Fruit fly (Drosophila melanogaster) whole organism, embryonic: Measurements from ENCODE around the gene RpS2.
A peak's percentile ranks its signal among the peaks of the same experiment; 100 is the strongest.

Experiments
- Atf6 ChIP-seq: fragments of 200-800 bp; sonication (Bioruptor generic); IDR thresholded peaks from 2 replicates; pipeline ENCODE4 v1.3.6; 2022; ENCODE audit warnings: missing biosample characterization, missing genetic modification characterization
- B-H2 ChIP-seq: fragments of 200-800 bp; sonication (Bioruptor generic); optimal IDR thresholded peaks from 2 replicates; lab custom pipeline; 2018; ENCODE audit warnings: missing biosample characterization, mild to moderate bottlenecking, missing genetic modification characterization
- Blimp-1 ChIP-seq: fragments of 200-800 bp; sonication (Bioruptor generic); optimal IDR thresholded peaks from 3 replicates; lab custom pipeline; 2018; ENCODE audit warnings: missing biosample characterization, missing genetic modification characterization, mild to moderate bottlenecking, moderate library complexity, missing genetic modification reagents
- CG10654 ChIP-seq: fragments of 200-800 bp; sonication (Bioruptor generic); optimal IDR thresholded peaks from 2 replicates; lab custom pipeline; 2016; ENCODE audit warnings: missing biosample characterization, missing genetic modification characterization
- CG12071 ChIP-seq: fragments of 200-800 bp; sonication (Bioruptor generic); optimal IDR thresholded peaks from 3 replicates; lab custom pipeline; 2018; ENCODE audit warnings: missing biosample characterization, mild to moderate bottlenecking, missing genetic modification characterization
- CG12236 ChIP-seq: fragments of 200-800 bp; sonication (Bioruptor generic); optimal IDR thresholded peaks from 2 replicates; lab custom pipeline; 2016; ENCODE audit warnings: missing biosample characterization, missing genetic modification characterization
- CG12769 ChIP-seq: fragments of 200-800 bp; sonication (Bioruptor generic); optimal IDR thresholded peaks from 2 replicates; lab custom pipeline; 2019; ENCODE audit warnings: missing biosample characterization, mild to moderate bottlenecking, missing genetic modification characterization, moderate library complexity
- CG13775 ChIP-seq: fragments of 200-800 bp; sonication (Bioruptor generic); optimal IDR thresholded peaks from 3 replicates; lab custom pipeline; 2017; ENCODE audit warnings: missing biosample characterization, mild to moderate bottlenecking, missing genetic modification characterization
- CG14014 ChIP-seq: fragments of 200-800 bp; sonication (Bioruptor generic); IDR thresholded peaks from 2 replicates; pipeline ENCODE4 v1.3.6; 2022; ENCODE audit warnings: missing biosample characterization, missing genetic modification characterization
- CG14860 ChIP-seq: fragments of 200-800 bp; sonication (Bioruptor generic); IDR thresholded peaks from 3 replicates; pipeline ENCODE4 v1.3.6; 2022; ENCODE audit warnings: missing biosample characterization, missing genetic modification characterization; ENCODE audit not compliant: partially characterized antibody
- CG17328 ChIP-seq: fragments of 200-800 bp; sonication (Bioruptor generic); IDR thresholded peaks from 2 replicates; pipeline ENCODE4 v1.3.6; 2022; ENCODE audit warnings: missing biosample characterization, missing genetic modification characterization
- CG2116 ChIP-seq: fragments of 200-800 bp; sonication (Bioruptor generic); optimal IDR thresholded peaks from 3 replicates; lab custom pipeline; 2018; ENCODE audit warnings: missing biosample characterization, mild to moderate bottlenecking, missing genetic modification characterization
- CG2129 ChIP-seq: fragments of 200-800 bp; sonication (Bioruptor generic); IDR thresholded peaks from 2 replicates; pipeline ENCODE4 v1.3.6; 2022; ENCODE audit warnings: missing biosample characterization, missing genetic modification characterization; ENCODE audit not compliant: partially characterized antibody
- CG2199 ChIP-seq: fragments of 200-800 bp; sonication (Bioruptor generic); IDR thresholded peaks from 3 replicates; pipeline ENCODE4 v1.3.6; 2022; ENCODE audit warnings: missing biosample characterization, missing genetic modification characterization
- CG30020 ChIP-seq: fragments of 200-800 bp; optimal IDR thresholded peaks from 2 replicates; lab custom pipeline; 2019; ENCODE audit warnings: missing biosample characterization, mild to moderate bottlenecking, missing genetic modification characterization, moderate library complexity
- CG34422 ChIP-seq: fragments of 200-800 bp; sonication (Bioruptor generic); IDR thresholded peaks from 3 replicates; pipeline ENCODE4 v1.3.6; 2022; ENCODE audit warnings: missing biosample characterization, missing genetic modification characterization
- CG4617 ChIP-seq: fragments of 200-800 bp; sonication (Bioruptor generic); optimal IDR thresholded peaks from 3 replicates; lab custom pipeline; 2016; ENCODE audit warnings: missing biosample characterization, missing genetic modification characterization, borderline replicate concordance
- CG6689 ChIP-seq: fragments of 200-800 bp; sonication (Bioruptor generic); IDR thresholded peaks from 2 replicates; pipeline ENCODE4 v1.3.6; 2022; ENCODE audit warnings: missing biosample characterization, missing genetic modification characterization
- CG6813 ChIP-seq: fragments of 200-800 bp; sonication (Bioruptor generic); optimal IDR thresholded peaks from 2 replicates; lab custom pipeline; 2017; ENCODE audit warnings: missing biosample characterization, missing genetic modification characterization, mild to moderate bottlenecking, moderate library complexity, missing genetic modification reagents
- CG7786 ChIP-seq: fragments of 200-800 bp; sonication (Bioruptor generic); optimal IDR thresholded peaks from 2 replicates; lab custom pipeline; 2016; ENCODE audit warnings: missing biosample characterization, missing genetic modification characterization
- CHES-1-like ChIP-seq: fragments of 200-800 bp; sonication (Bioruptor generic); optimal IDR thresholded peaks from 2 replicates; lab custom pipeline; 2016; ENCODE audit warnings: missing biosample characterization, missing genetic modification characterization
- D ChIP-seq, 2 experiments: fragments of 200-800 bp in 1 of 2; fragments of >200 bp in 1 of 2; sonication (Bioruptor generic) in 1 of 2; optimal IDR thresholded peaks; 2 replicates in 1 of 2; 3 replicates in 1 of 2; lab custom pipeline; 2017; ENCODE audit warnings: mild to moderate bottlenecking in 1 of 2, missing biosample characterization in 1 of 2, missing genetic modification characterization in 1 of 2, missing genetic modification reagents in 1 of 2
- D19B ChIP-seq: fragments of 200-800 bp; sonication (Bioruptor generic); optimal IDR thresholded peaks from 2 replicates; lab custom pipeline; 2017; ENCODE audit warnings: missing biosample characterization, mild to moderate bottlenecking, missing genetic modification characterization
- Dek ChIP-seq: fragments of 200-800 bp; sonication (Bioruptor generic); optimal IDR thresholded peaks from 3 replicates; lab custom pipeline; 2019; ENCODE audit warnings: missing biosample characterization, mild to moderate bottlenecking, missing genetic modification characterization, moderate library complexity
- Doc2 ChIP-seq: fragments of 200-800 bp; sonication (Bioruptor generic); IDR thresholded peaks from 2 replicates; pipeline ENCODE4 v1.3.6; 2022; ENCODE audit warnings: missing biosample characterization, missing genetic modification characterization
- E2f1 ChIP-seq: fragments of 200-800 bp; sonication (Bioruptor generic); IDR thresholded peaks from 2 replicates; pipeline ENCODE4 v1.3.6; 2022; ENCODE audit warnings: missing biosample characterization, missing genetic modification characterization
- ERR ChIP-seq: fragments of 200-800 bp; sonication (Bioruptor generic); optimal IDR thresholded peaks from 2 replicates; lab custom pipeline; 2016; ENCODE audit warnings: missing biosample characterization, missing genetic modification characterization
- Elba2 ChIP-seq: fragments of 200-800 bp; sonication (Bioruptor generic); optimal IDR thresholded peaks from 3 replicates; lab custom pipeline; 2016; ENCODE audit warnings: missing biosample characterization, missing genetic modification characterization
- GATAe ChIP-seq: fragments of 200-800 bp; sonication (Bioruptor generic); conservative IDR thresholded peaks from 2 replicates; pipeline ENCODE4 v1.3.6; 2022; ENCODE audit warnings: missing biosample characterization, missing genetic modification characterization
- Gug ChIP-seq: fragments of 200-800 bp; sonication (Bioruptor generic); IDR thresholded peaks from 4 replicates; pipeline ENCODE4 v1.3.6; 2022; ENCODE audit warnings: missing biosample characterization, missing genetic modification characterization
- HLH4C ChIP-seq: fragments of 200-800 bp; sonication (Bioruptor generic); IDR thresholded peaks from 3 replicates; pipeline ENCODE4 v1.3.6; 2022; ENCODE audit warnings: missing biosample characterization, missing genetic modification characterization; ENCODE audit not compliant: partially characterized antibody
- HmgD ChIP-seq: fragments of 200-800 bp; sonication (Bioruptor generic); optimal IDR thresholded peaks from 3 replicates; lab custom pipeline; 2016; ENCODE audit warnings: missing biosample characterization, missing genetic modification characterization
- Ssrp ChIP-seq: fragments of 200-800 bp; sonication (Bioruptor generic); optimal IDR thresholded peaks from 2 replicates; lab custom pipeline; 2018; ENCODE audit warnings: missing biosample characterization, mild to moderate bottlenecking, missing genetic modification characterization, moderate library complexity
- Trl ChIP-seq, 3 experiments: fragments of >200 bp in 2 of 3; fragments of 200-800 bp in 1 of 3; sonication (Bioruptor generic) in 1 of 3; optimal IDR thresholded peaks; 2 replicates in 1 of 3; 3 replicates in 2 of 3; lab custom pipeline; 2016 to 2017; ENCODE audit warnings: missing biosample characterization in 1 of 3, missing genetic modification characterization in 1 of 3
- Vsx1 ChIP-seq: fragments of 200-800 bp; sonication (Bioruptor generic); optimal IDR thresholded peaks from 2 replicates; lab custom pipeline; 2017; ENCODE audit warnings: missing biosample characterization, mild to moderate bottlenecking, missing genetic modification characterization, missing genetic modification reagents
- amos ChIP-seq: fragments of 200-800 bp; sonication (Bioruptor generic); IDR thresholded peaks from 2 replicates; pipeline ENCODE4 v1.3.6; 2022; ENCODE audit warnings: missing biosample characterization, missing genetic modification characterization; ENCODE audit not compliant: partially characterized antibody
- ara ChIP-seq: fragments of 200-800 bp; sonication (Bioruptor generic); IDR thresholded peaks from 2 replicates; pipeline ENCODE4 v1.3.6; 2022; ENCODE audit warnings: missing biosample characterization, missing genetic modification characterization
- bab2 ChIP-seq: fragments of 200-800 bp; sonication (Bioruptor generic); optimal IDR thresholded peaks from 2 replicates; lab custom pipeline; 2016; ENCODE audit warnings: missing biosample characterization, missing genetic modification characterization
- btn ChIP-seq: fragments of 200-800 bp; sonication (Bioruptor generic); optimal IDR thresholded peaks from 2 replicates; lab custom pipeline; 2016; ENCODE audit warnings: missing biosample characterization, missing genetic modification characterization
- cg ChIP-seq: fragments of 200-800 bp; sonication (Bioruptor generic); optimal IDR thresholded peaks from 3 replicates; lab custom pipeline; 2019; ENCODE audit warnings: missing biosample characterization, mild to moderate bottlenecking, missing genetic modification characterization, moderate library complexity
- dysf ChIP-seq: fragments of 200-800 bp; sonication (Bioruptor generic); IDR thresholded peaks from 3 replicates; pipeline ENCODE4 v1.3.6; 2022; ENCODE audit warnings: missing biosample characterization, missing genetic modification characterization
- ftz-f1 ChIP-seq: fragments of 200-800 bp; sonication (Bioruptor generic); optimal IDR thresholded peaks from 2 replicates; lab custom pipeline; 2016; ENCODE audit warnings: missing biosample characterization, missing genetic modification characterization
- gfzf ChIP-seq: fragments of 200-800 bp; sonication (Bioruptor generic); optimal IDR thresholded peaks from 2 replicates; lab custom pipeline; 2016; ENCODE audit warnings: missing biosample characterization, mild to moderate bottlenecking, missing genetic modification characterization, moderate library complexity
- nau ChIP-seq: fragments of 200-800 bp; sonication (Bioruptor generic); optimal IDR thresholded peaks from 3 replicates; lab custom pipeline; 2017; ENCODE audit warnings: missing biosample characterization, mild to moderate bottlenecking, missing genetic modification characterization, missing genetic modification reagents
- nom ChIP-seq: fragments of 200-800 bp; sonication (Bioruptor generic); optimal IDR thresholded peaks from 2 replicates; lab custom pipeline; 2017; ENCODE audit warnings: missing biosample characterization, missing genetic modification characterization, mild to moderate bottlenecking, moderate library complexity, missing genetic modification reagents
- otp ChIP-seq: fragments of 200-800 bp; sonication (Bioruptor generic); IDR thresholded peaks from 3 replicates; pipeline ENCODE4, ENCODE4 v1.3.6; 2022; ENCODE audit warnings: missing biosample characterization, missing genetic modification characterization
- trh ChIP-seq: fragments of 200-800 bp; sonication (Bioruptor generic); optimal IDR thresholded peaks from 2 replicates; lab custom pipeline; 2016; ENCODE audit warnings: missing biosample characterization, missing genetic modification characterization
- tx ChIP-seq: fragments of 200-800 bp; sonication (Bioruptor generic); optimal IDR thresholded peaks from 2 replicates; lab custom pipeline; 2016; ENCODE audit warnings: missing biosample characterization, missing genetic modification characterization
- zfh2 ChIP-seq: fragments of 200-800 bp; sonication (Bioruptor generic); optimal IDR thresholded peaks from 2 replicates; lab custom pipeline; 2016; ENCODE audit warnings: missing biosample characterization, missing genetic modification characterization

RpS2 gene

dm6 chr2L:9894871-9895364, 2.4 kb downstream of the RpS2 start, which contains the start of gene Bka (continued):
- peak; percentile 0 for TF ChIP-seq ERR (GFP tag; lab: Kevin White, UChicago)
- peak; percentile 72 for TF ChIP-seq Vsx1 (GFP tag; lab: Kevin White, UChicago)
- no peak for TF ChIP-seq cg (GFP tag; lab: Kevin White, UChicago)
- no peak for TF ChIP-seq tx (GFP tag; lab: Kevin White, UChicago)
- TF ChIP-seq CG6813 (GFP tag; lab: Kevin White, UChicago): no peak
- no peak for TF ChIP-seq Elba2
- TF ChIP-seq Gug (GFP tag; lab: Robert Waterston, UW): no peak
- no peak for TF ChIP-seq Ssrp
- TF ChIP-seq D19B (GFP tag; lab: Kevin White, UChicago): no peak
- TF ChIP-seq E2f1 (GFP tag; lab: Robert Waterston, UW): no peak
- TF ChIP-seq CHES-1-like: no peak
- TF ChIP-seq D (optimal IDR thresholded peaks at IDR 0.05; lab: Kevin White, UChicago): no peak
- no peak for TF ChIP-seq D (GFP tag; optimal IDR thresholded peaks at IDR 0.05; lab: Kevin White, UChicago)
- peak; percentile 53 for TF ChIP-seq nom
- peak; percentile 95 for TF ChIP-seq HLH4C (GFP tag; lab: Robert Waterston, UW)
- no peak for TF ChIP-seq ara (GFP tag; lab: Robert Waterston, UW)
- no peak for TF ChIP-seq CG12236
- no peak for TF ChIP-seq dysf (GFP tag; lab: Robert Waterston, UW)
- peak; percentile 46; the same call in 1 of the 2 replicates for TF ChIP-seq CG17328 (GFP tag; lab: Robert Waterston, UW)
- TF ChIP-seq btn: no peak
- TF ChIP-seq nau (GFP tag; lab: Kevin White, UChicago): peak; percentile 65
- no peak for TF ChIP-seq CG2199 (GFP tag; lab: Robert Waterston, UW)
- TF ChIP-seq Doc2: no peak
- peak; percentile 27; the same call in 1 of the 3 replicates for TF ChIP-seq otp (GFP tag; lab: Robert Waterston, UW)
- peak; percentile 33; the same call in 1 of the 2 replicates for TF ChIP-seq Atf6 (GFP tag; lab: Robert Waterston, UW)
- no peak for TF ChIP-seq GATAe
- TF ChIP-seq CG12769 (tag; lab: Kevin White, UChicago): peak; percentile 55
- no peak for TF ChIP-seq HmgD
- TF ChIP-seq trh (GFP tag; lab: Kevin White, UChicago): no peak
- TF ChIP-seq CG30020 (tag; lab: Kevin White, UChicago): peak; percentile 83
- TF ChIP-seq bab2 (GFP tag; lab: Kevin White, UChicago): no peak
- TF ChIP-seq CG6689 (GFP tag; lab: Robert Waterston, UW): no peak
- TF ChIP-seq ftz-f1: no peak
- TF ChIP-seq Trl (optimal IDR thresholded peaks at IDR 0.05; lab: Kevin White, UChicago): no peak
- peak; percentile 25 for TF ChIP-seq Trl (GFP tag; optimal IDR thresholded peaks at IDR 0.05; lab: Kevin White, UChicago)
- TF ChIP-seq CG2116 (GFP tag; lab: Kevin White, UChicago): peak; percentile 99
- peak; percentile 98 for TF ChIP-seq CG14860
- TF ChIP-seq CG10654: no peak
- TF ChIP-seq CG34422 (GFP tag; lab: Robert Waterston, UW): peak; percentile 55; the same call in 1 of the 3 replicates
- TF ChIP-seq amos: peak; percentile 95
- TF ChIP-seq CG13775 (GFP tag; lab: Kevin White, UChicago): peak; percentile 80
- no peak for TF ChIP-seq CG12071 (GFP tag; lab: Kevin White, UChicago)
- TF ChIP-seq Dek (tag; lab: Kevin White, UChicago): peak; percentile 39
- TF ChIP-seq Blimp-1 (GFP tag; lab: Kevin White, UChicago): no peak
- TF ChIP-seq CG7786 (GFP tag; lab: Kevin White, UChicago): no peak
- TF ChIP-seq CG4617 (GFP tag; lab: Kevin White, UChicago): peak; percentile 46
- TF ChIP-seq gfzf (GFP tag; lab: Kevin White, UChicago): peak; percentile 18
- TF ChIP-seq zfh2 (GFP tag; lab: Kevin White, UChicago): no peak
- TF ChIP-seq B-H2 (GFP tag; lab: Kevin White, UChicago): peak; percentile 81
- TF ChIP-seq CG14014 (GFP tag; lab: Robert Waterston, UW): no peak
- peak; percentile 99 for TF ChIP-seq CG2129
